Worm (Caenorhabditis elegans) whole organism, L3 larva: ENCODE measurements around the gene nhr-154.
A peak's percentile ranks its signal among the peaks of the same experiment; 100 is the strongest.

Experiments
- ZK546.5 ChIP-seq: sonication (generic microtip); optimal IDR thresholded peaks from 2 replicates; lab custom pipeline; 2017; ENCODE audit warnings: missing biosample characterization, missing genetic modification characterization
- aly-2 ChIP-seq: fragments of 150-350 bp; optimal IDR thresholded peaks from 2 replicates; lab custom pipeline; 2014; ENCODE audit warnings: missing biosample characterization, missing genetic modification characterization
- ama-1 ChIP-seq: fragments of 150-350 bp; optimal IDR thresholded peaks from 2 replicates; lab custom pipeline; 2018
- ceh-16 ChIP-seq: sonication (generic microtip); optimal IDR thresholded peaks from 2 replicates; lab custom pipeline; 2017; ENCODE audit warnings: missing biosample characterization, missing genetic modification characterization
- ceh-28 ChIP-seq: fragments of 150-350 bp; optimal IDR thresholded peaks from 2 replicates; lab custom pipeline; 2014; ENCODE audit warnings: missing biosample characterization, missing genetic modification reagents, missing genetic modification characterization
- ceh-9 ChIP-seq: sonication (generic microtip); optimal IDR thresholded peaks from 2 replicates; lab custom pipeline; 2018; ENCODE audit warnings: missing biosample characterization, missing genetic modification characterization
- egl-27 ChIP-seq: sonication (generic microtip); optimal IDR thresholded peaks from 4 replicates; lab custom pipeline; 2017; ENCODE audit warnings: missing biosample characterization, missing genetic modification reagents, missing genetic modification characterization
- elt-2 ChIP-seq: sonication (generic microtip); optimal IDR thresholded peaks from 2 replicates; lab custom pipeline; 2016; ENCODE audit warnings: missing genetic modification reagents, mild to moderate bottlenecking, missing genetic modification characterization, missing compliant biosample characterization
- elt-3 ChIP-seq, 3 experiments: fragments of 150-350 bp in 1 of 3; sonication (generic microtip) in 2 of 3; optimal IDR thresholded peaks; 2 replicates in 2 of 3; 4 replicates in 1 of 3; lab custom pipeline; 2014 to 2017; ENCODE audit warnings: missing biosample characterization in 3 of 3, missing genetic modification characterization in 3 of 3
- eor-1 ChIP-seq, 2 experiments: fragments of 150-350 bp; optimal IDR thresholded peaks; 2 replicates each; lab custom pipeline; 2014 to 2018; ENCODE audit warnings: missing biosample characterization in 2 of 2, missing genetic modification characterization in 2 of 2
- hmg-11 ChIP-seq: sonication (generic microtip); optimal IDR thresholded peaks from 2 replicates; lab custom pipeline; 2016; ENCODE audit warnings: missing genetic modification characterization, missing compliant biosample characterization
- jun-1 ChIP-seq: fragments of 150-350 bp; optimal IDR thresholded peaks from 2 replicates; lab custom pipeline; 2014; ENCODE audit warnings: missing biosample characterization, missing genetic modification reagents, missing genetic modification characterization
- lin-39 ChIP-seq: fragments of 150-350 bp; optimal IDR thresholded peaks from 2 replicates; lab custom pipeline; 2018; ENCODE audit warnings: missing biosample characterization, missing genetic modification reagents, missing genetic modification characterization
- lsy-12 ChIP-seq: sonication (generic microtip); optimal IDR thresholded peaks from 2 replicates; lab custom pipeline; 2016; ENCODE audit warnings: mild to moderate bottlenecking, missing genetic modification characterization, missing compliant biosample characterization
- mml-1 ChIP-seq: fragments of 150-350 bp; sonication (generic microtip); optimal IDR thresholded peaks from 3 replicates; lab custom pipeline; 2014; ENCODE audit warnings: missing biosample characterization, missing genetic modification characterization
- nfya-1 ChIP-seq: sonication (generic microtip); optimal IDR thresholded peaks from 2 replicates; lab custom pipeline; 2017; ENCODE audit warnings: missing genetic modification characterization, mild to moderate bottlenecking, missing compliant biosample characterization, antibody characterized with exemption, moderate library complexity; ENCODE audit not compliant: insufficient read depth
- nhr-11 ChIP-seq: fragments of 150-350 bp; optimal IDR thresholded peaks from 2 replicates; lab custom pipeline; 2014; ENCODE audit warnings: missing biosample characterization, missing genetic modification characterization
- nhr-12 ChIP-seq: fragments of 150-350 bp; optimal IDR thresholded peaks from 2 replicates; lab custom pipeline; 2014; ENCODE audit warnings: missing biosample characterization, missing genetic modification characterization
- nhr-23 ChIP-seq: fragments of 150-350 bp; optimal IDR thresholded peaks from 2 replicates; lab custom pipeline; 2014; ENCODE audit warnings: missing biosample characterization, missing genetic modification reagents, missing genetic modification characterization
- nhr-237 ChIP-seq: fragments of 150-350 bp; optimal IDR thresholded peaks from 2 replicates; lab custom pipeline; 2014; ENCODE audit warnings: missing biosample characterization, missing genetic modification characterization
- nhr-25 ChIP-seq: sonication (generic microtip); optimal IDR thresholded peaks from 2 replicates; lab custom pipeline; 2017; ENCODE audit warnings: missing biosample characterization, missing genetic modification characterization
- nhr-67 ChIP-seq: fragments of 150-350 bp; optimal IDR thresholded peaks from 2 replicates; lab custom pipeline; 2014; ENCODE audit warnings: missing biosample characterization, missing genetic modification characterization
- nhr-76 ChIP-seq: fragments of 150-350 bp; sonication (generic microtip); optimal IDR thresholded peaks from 5 replicates; lab custom pipeline; 2014; ENCODE audit warnings: missing biosample characterization, missing genetic modification characterization
- nhr-77 ChIP-seq: fragments of 150-350 bp; optimal IDR thresholded peaks from 2 replicates; lab custom pipeline; 2014; ENCODE audit warnings: missing biosample characterization, missing genetic modification characterization
- pha-4 ChIP-seq: fragments of 150-350 bp; optimal IDR thresholded peaks from 2 replicates; lab custom pipeline; 2014; ENCODE audit warnings: missing biosample characterization, missing genetic modification reagents, missing genetic modification characterization
- pqm-1 ChIP-seq: fragments of 150-350 bp; optimal IDR thresholded peaks from 2 replicates; lab custom pipeline; 2017; ENCODE audit warnings: missing biosample characterization, missing genetic modification characterization, inconsistent platforms
- skn-1 ChIP-seq: fragments of 150-350 bp; optimal IDR thresholded peaks from 2 replicates; lab custom pipeline; 2014; ENCODE audit warnings: missing biosample characterization, missing genetic modification characterization
- snpc-4 ChIP-seq: fragments of 150-350 bp; optimal IDR thresholded peaks from 2 replicates; lab custom pipeline; 2014; ENCODE audit warnings: missing biosample characterization, missing genetic modification characterization
- unc-39 ChIP-seq: sonication (generic microtip); optimal IDR thresholded peaks from 4 replicates; lab custom pipeline; 2017; ENCODE audit warnings: missing biosample characterization, missing genetic modification characterization
- zag-1 ChIP-seq: fragments of 150-350 bp; optimal IDR thresholded peaks from 2 replicates; lab custom pipeline; 2014; ENCODE audit warnings: missing biosample characterization, missing genetic modification characterization

The nhr-154 gene

ce11 chrV:12100794-12101343 lies at the start of gene nhr-154:
Gene nhr-154 (plus strand): TSS chrV:12101293.
- TF ChIP-seq aly-2 (tag; lab: Kevin White, UChicago) (no peak), snpc-4 (tag; lab: Kevin White, UChicago) (peak; percentile 32), hmg-11 (tag; lab: Kevin White, UChicago) (peak; percentile 25), pha-4 (tag; lab: Kevin White, UChicago) (peak; percentile 75), nhr-11 (tag; lab: Kevin White, UChicago) (no peak), pqm-1 (peak; percentile 25), elt-2 (tag; lab: Kevin White, UChicago) (peak; percentile 23), ceh-28 (tag; lab: Kevin White, UChicago) (peak; percentile 42), nhr-25 (no peak), lsy-12 (tag; lab: Kevin White, UChicago) (no peak), eor-1 (tag; optimal IDR thresholded peaks at IDR 0.05; lab: Kevin White, UChicago) (no peak)

ce11 chrV:12053598-12053997 lies 47.5 kb upstream of the nhr-154 start, which contains the start of gene F10C2.7:
Gene F10C2.7 (plus strand): TSS chrV:12053898.
- TF ChIP-seq mml-1 (tag; lab: Kevin White, UChicago) (no peak), nhr-12 (tag; lab: Kevin White, UChicago) (no peak), hmg-11 (tag; lab: Kevin White, UChicago) (no peak)

ce11 chrV:12059719-12060118 lies 41.4 kb upstream of the nhr-154 start, which contains the start of gene R07B7.2:
Gene R07B7.2 (minus strand): TSS chrV:12059753.
- no peak for TF ChIP-seq ZK546.5

ce11 chrV:12063036-12063435 lies 38.1 kb upstream of the nhr-154 start, which contains the start of gene clh-6:
Gene clh-6 (minus strand): TSS chrV:12063368.
- TF ChIP-seq nhr-23 (tag; lab: Kevin White, UChicago), result no peak
- peak; percentile 85 for TF ChIP-seq ama-1
- TF ChIP-seq pqm-1, result no peak
- no peak for TF ChIP-seq nfya-1 (tag; lab: Kevin White, UChicago)
- no peak for TF ChIP-seq nhr-237
- no peak for TF ChIP-seq unc-39 (tag; lab: Kevin White, UChicago)
- no peak for TF ChIP-seq jun-1
- TF ChIP-seq nhr-25, result peak; percentile 4
- no peak for TF ChIP-seq nhr-11 (tag; lab: Kevin White, UChicago)
- no peak for TF ChIP-seq eor-1 (tag; optimal IDR thresholded peaks at IDR 0.05; lab: Kevin White, UChicago)
- no peak for TF ChIP-seq nhr-77 (tag; lab: Kevin White, UChicago)
- TF ChIP-seq elt-3 (tag; optimal IDR thresholded peaks at IDR 0.05; lab: Kevin White, UChicago), result no peak
- no peak for TF ChIP-seq ZK546.5
- TF ChIP-seq nhr-12 (tag; lab: Kevin White, UChicago), result no peak
- TF ChIP-seq skn-1, result no peak
- TF ChIP-seq mml-1 (tag; lab: Kevin White, UChicago), result no peak
- TF ChIP-seq pha-4 (tag; lab: Kevin White, UChicago), result peak; percentile 10
- no peak for TF ChIP-seq nhr-76
- TF ChIP-seq ceh-9 (tag; lab: Kevin White, UChicago), result no peak
- TF ChIP-seq ceh-16 (tag; lab: Kevin White, UChicago), result no peak
- no peak for TF ChIP-seq nhr-67 (tag; lab: Kevin White, UChicago)
- no peak for TF ChIP-seq snpc-4 (tag; lab: Kevin White, UChicago)
- TF ChIP-seq lsy-12 (tag; lab: Kevin White, UChicago), result no peak
- no peak for TF ChIP-seq egl-27 (tag; lab: Kevin White, UChicago)
- TF ChIP-seq elt-2 (tag; lab: Kevin White, UChicago), result peak; percentile 9

- TF ChIP-seq nfya-1 (tag; lab: Kevin White, UChicago) (peak; percentile 46), snpc-4 (tag; lab: Kevin White, UChicago) (peak; percentile 37), lin-39 (tag; lab: Kevin White, UChicago) (peak; percentile 31), elt-2 (tag; lab: Kevin White, UChicago) (peak; percentile 7), nhr-25 (peak; percentile 29), nhr-77 (tag; lab: Kevin White, UChicago) (no peak), ceh-28 (tag; lab: Kevin White, UChicago) (peak; percentile 63), ama-1 (peak; percentile 28), zag-1 (tag; lab: Kevin White, UChicago) (no peak), pha-4 (tag; lab: Kevin White, UChicago) (peak; percentile 22), ceh-16 (tag; lab: Kevin White, UChicago) (no peak)
Observed at ce11 chrV:12065369-12065768, 35.7 kb upstream of the nhr-154 start, which contains the start of gene pqn-53. Gene pqn-53 (minus strand): TSS chrV:12065391.
